Worm (Caenorhabditis elegans): Measurements from ENCODE around the gene R05A10.8.

Gene R05A10.8

DNA sequence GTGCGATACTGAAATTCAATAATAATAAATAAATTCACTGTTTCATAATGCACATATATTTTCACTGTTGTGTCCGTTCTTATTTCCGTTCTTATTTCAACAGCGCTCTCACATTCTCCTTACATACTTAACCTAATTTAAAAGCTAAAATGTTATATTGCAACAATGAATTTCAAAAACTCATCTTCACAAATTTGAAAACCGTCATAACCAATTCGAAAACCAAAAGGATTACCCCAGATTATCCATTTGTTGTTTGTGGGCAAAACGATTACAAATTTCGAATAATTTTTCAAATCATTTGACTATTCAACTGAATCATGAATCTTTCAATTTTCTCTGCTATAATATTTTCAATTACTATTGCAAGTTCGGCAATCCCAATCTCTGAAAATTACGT is 14.2 kb upstream of the R05A10.8 start, which contains the start of gene R05A10.4 (continued):
- TF ChIP-seq nhr-111 (GFP tag; optimal IDR thresholded peaks at IDR 0.05) = no peak
- TF ChIP-seq duxl-1 (tag; optimal IDR thresholded peaks at IDR 0.05; ENCODE audit: poor library complexity) = no peak

DNA sequence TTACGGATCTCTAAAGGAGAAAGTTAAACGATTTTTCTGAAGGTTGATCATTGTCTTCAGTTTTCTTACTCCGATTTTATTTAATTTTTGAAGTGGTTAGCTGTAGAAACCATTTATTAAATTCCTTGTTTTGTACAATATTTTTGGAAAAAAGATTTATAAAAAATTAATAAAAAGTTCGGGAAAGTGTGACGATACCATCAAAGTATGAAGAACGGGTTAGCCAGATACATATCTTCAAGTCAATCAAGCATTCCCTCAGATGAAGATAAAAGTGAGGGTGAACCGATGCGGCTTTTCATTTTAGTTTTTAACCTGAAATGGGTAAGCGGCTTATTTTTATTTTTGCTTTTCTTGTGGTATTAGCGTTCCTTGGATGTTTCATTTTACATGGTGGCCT is 7.5 kb upstream of the R05A10.8 start, which contains the start of gene R05A10.6:
R05A10.6 (plus strand) TSS at position 301 of the 400 bp plus-strand sequence.
- TF ChIP-seq zfp-2 (tag; optimal IDR thresholded peaks at IDR 0.05) (no peak), ces-1 (GFP tag; optimal IDR thresholded peaks at IDR 0.05) (no peak), rbr-2 (tag; optimal IDR thresholded peaks at IDR 0.05) (no peak), jun-1 (tag; optimal IDR thresholded peaks at IDR 0.05) (no peak), snpc-1.2 (GFP tag; IDR thresholded peaks at IDR 0.05) (no peak), php-3 (GFP tag; IDR thresholded peaks at IDR 0.05) (no peak), arid-1 (GFP tag; conservative IDR thresholded peaks at IDR 0.05) (no peak), mes-2 (tag; optimal IDR thresholded peaks at IDR 0.05; ENCODE audit: poor library complexity, severe bottlenecking) (no peak), ztf-7 (tag; optimal IDR thresholded peaks at IDR 0.05) (no peak), ZK337.2 (GFP tag; IDR thresholded peaks at IDR 0.05) (no peak), tra-1 (GFP tag; IDR thresholded peaks at IDR 0.05) (no peak), T26A8.4 (GFP tag; IDR thresholded peaks at IDR 0.05) (no peak), aha-1 (tag) (no peak), F10B5.3 (tag; optimal IDR thresholded peaks at IDR 0.05) (no peak), sdz-12 (GFP tag; optimal IDR thresholded peaks at IDR 0.05) (no peak), aly-2 (tag; optimal IDR thresholded peaks at IDR 0.05) (no peak), daf-19 (GFP tag; conservative IDR thresholded peaks at IDR 0.05) (no peak), unc-39 (tag; optimal IDR thresholded peaks at IDR 0.05) (no peak), madf-9 (GFP tag; conservative IDR thresholded peaks at IDR 0.05) (no peak)

DNA sequence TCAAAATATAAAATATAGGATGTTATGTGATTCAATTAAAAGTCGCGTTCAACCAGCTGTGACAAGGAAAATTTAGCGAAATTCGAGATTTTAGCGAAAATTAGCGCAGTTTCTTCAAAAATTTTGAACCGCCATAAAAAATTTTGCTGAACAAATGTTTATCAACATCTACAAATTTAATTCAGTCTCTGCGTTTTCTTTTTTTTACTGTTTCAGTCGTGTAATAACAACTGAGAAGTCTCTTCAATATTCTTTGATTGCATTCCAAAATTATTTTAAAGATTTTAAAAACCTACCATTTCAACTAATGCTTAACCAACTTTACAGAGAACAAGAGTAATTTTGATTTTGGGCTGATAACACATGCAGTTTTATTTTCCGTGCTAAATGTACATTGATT is 6.1 kb upstream of the R05A10.8 start:
- TF ChIP-seq unc-62 (GFP tag; optimal IDR thresholded peaks at IDR 0.05 in 1 of 2) = peak in 1 of 2 experiments; percentile 88
- no peak for TF ChIP-seq unc-62 (tag; optimal IDR thresholded peaks at IDR 0.05)
- peak; percentile 52 for TF ChIP-seq aha-1 (tag)
- no peak for TF ChIP-seq egl-43 (GFP tag; IDR thresholded peaks at IDR 0.05)

DNA sequence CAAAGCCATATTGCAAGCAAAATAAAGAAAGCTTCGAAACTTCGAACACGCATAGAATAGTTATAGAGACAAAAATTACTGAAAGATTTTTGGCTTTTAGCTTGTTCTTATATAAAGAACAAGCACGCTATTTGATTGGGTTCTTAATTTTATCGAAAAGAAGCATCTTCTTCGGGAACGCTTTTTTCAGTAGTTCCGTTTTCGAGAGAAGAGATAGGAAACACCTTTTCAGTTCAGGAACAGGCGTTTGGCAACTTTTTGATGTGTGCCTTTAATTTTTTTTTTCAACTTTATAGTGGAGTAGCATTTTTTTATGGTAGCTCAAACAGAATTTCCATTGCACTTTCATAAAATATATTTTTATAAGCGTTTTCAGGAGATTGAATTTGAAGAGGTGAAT is 4.8 kb upstream of the R05A10.8 start, which contains the start of gene R05A10.7:
R05A10.7 (minus strand) TSS at position 101 of the 400 bp plus-strand sequence.
- no peak for TF ChIP-seq nhr-11 (tag; optimal IDR thresholded peaks at IDR 0.05)
- TF ChIP-seq unc-62 (GFP tag; optimal IDR thresholded peaks at IDR 0.05 in 1 of 2) = peak in 1 of 2 experiments; percentile 6
- no peak for TF ChIP-seq unc-62 (tag; optimal IDR thresholded peaks at IDR 0.05)
- TF ChIP-seq nhr-77 (tag; optimal IDR thresholded peaks at IDR 0.05) = no peak

DNA sequence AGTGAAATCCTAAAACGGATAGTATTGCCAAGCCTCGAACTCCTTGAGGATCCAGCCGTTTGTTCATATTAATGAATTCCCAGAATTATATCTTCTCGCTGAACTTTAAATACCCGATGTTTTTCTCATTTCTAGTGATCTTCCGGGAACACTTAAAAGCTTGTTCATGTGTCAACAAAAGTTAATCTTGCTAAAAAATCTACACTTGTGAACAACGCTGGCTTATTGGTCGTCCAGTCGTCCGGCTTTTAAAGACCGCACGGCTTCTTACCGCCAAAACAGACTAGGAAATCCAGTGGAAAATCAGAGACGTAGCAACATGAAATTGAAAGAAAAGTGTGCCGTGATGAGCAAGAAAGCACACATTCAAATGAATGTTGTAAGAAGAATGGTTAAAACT is 4.7 kb downstream of the R05A10.8 start, which contains the start of gene oac-38:
oac-38 (minus strand) TSS at position 101 of the 400 bp plus-strand sequence.
- TF ChIP-seq spr-3 (GFP tag; optimal IDR thresholded peaks at IDR 0.05) (no peak), aly-2 (tag; optimal IDR thresholded peaks at IDR 0.05) (no peak), ZK337.2 (GFP tag; IDR thresholded peaks at IDR 0.05) (no peak), mes-2 (tag; optimal IDR thresholded peaks at IDR 0.05; ENCODE audit: poor library complexity, severe bottlenecking) (no peak), ctbp-1 (GFP tag; IDR thresholded peaks at IDR 0.05) (no peak), unc-130 (GFP tag; optimal IDR thresholded peaks at IDR 0.05) (no peak), ces-1 (GFP tag; optimal IDR thresholded peaks at IDR 0.05) (no peak), ceh-62 (tag; optimal IDR thresholded peaks at IDR 0.05) (no peak), F49E8.2 (tag; optimal IDR thresholded peaks at IDR 0.05; ENCODE audit: borderline replicate concordance) (no peak), hlh-11 (tag; optimal IDR thresholded peaks at IDR 0.05) (no peak)

DNA sequence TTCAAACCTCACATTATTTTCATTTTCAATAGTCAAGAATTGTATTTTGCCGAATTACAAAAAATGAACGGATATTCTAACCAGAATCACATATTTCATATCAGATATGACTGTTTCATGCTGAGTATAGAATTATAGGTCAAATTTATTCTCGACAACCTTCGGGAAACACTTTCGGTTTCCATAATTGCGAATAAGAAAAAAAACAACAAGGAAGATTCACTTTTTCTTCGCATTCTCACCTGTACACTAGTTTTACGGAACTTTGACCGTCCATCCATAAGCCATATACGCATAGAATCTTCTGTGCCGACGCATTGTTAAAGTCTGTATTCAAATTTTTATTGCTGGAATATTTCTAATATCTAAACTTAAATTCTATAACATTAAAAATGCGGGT is 12.4 kb downstream of the R05A10.8 start, which contains the start of gene oac-37:
oac-37 (plus strand) TSS at position 301 of the 400 bp plus-strand sequence.
- no peak for TF ChIP-seq attf-4 (tag; optimal IDR thresholded peaks at IDR 0.05)
- TF ChIP-seq nhr-41 (GFP tag; IDR thresholded peaks at IDR 0.05) = no peak
- no peak for TF ChIP-seq zag-1 (tag; optimal IDR thresholded peaks at IDR 0.05)
- TF ChIP-seq mdl-1 (tag; optimal IDR thresholded peaks at IDR 0.05) = no peak
- TF ChIP-seq lir-3 (tag; optimal IDR thresholded peaks at IDR 0.05) = no peak
- TF ChIP-seq unc-39 (tag; optimal IDR thresholded peaks at IDR 0.05) = no peak
- no peak for TF ChIP-seq egl-43 (GFP tag; IDR thresholded peaks at IDR 0.05)
- no peak for TF ChIP-seq ZK546.5 (tag; optimal IDR thresholded peaks at IDR 0.05)
- TF ChIP-seq Y48G9A.11 (GFP tag; IDR thresholded peaks at IDR 0.05) = no peak
- no peak for TF ChIP-seq F10B5.3 (tag; optimal IDR thresholded peaks at IDR 0.05)
- TF ChIP-seq nhr-28 (tag; optimal IDR thresholded peaks at IDR 0.05) = no peak
- TF ChIP-seq ctbp-1 (GFP tag; IDR thresholded peaks at IDR 0.05) = no peak
- TF ChIP-seq madf-5 (GFP tag; IDR thresholded peaks at IDR 0.05) = no peak
- TF ChIP-seq nhr-237 (tag; optimal IDR thresholded peaks at IDR 0.05) = no peak
- TF ChIP-seq skn-1 (tag; optimal IDR thresholded peaks at IDR 0.05) = no peak
- no peak for TF ChIP-seq sdz-12 (GFP tag; optimal IDR thresholded peaks at IDR 0.05)
- TF ChIP-seq F49E8.2 (tag; optimal IDR thresholded peaks at IDR 0.05; ENCODE audit: borderline replicate concordance) = no peak

All from whole organism, L4 larva.